Worm (Caenorhabditis elegans) whole organism, young adult: ENCODE data around the gene ins-21.

Source experiments
- B0261.1 ChIP-seq: sonication (generic microtip); optimal IDR thresholded peaks from 2 replicates; lab custom pipeline; 2016; ENCODE audit warnings: mild to moderate bottlenecking, missing genetic modification characterization, moderate library complexity, missing compliant biosample characterization
- F22D6.2 ChIP-seq: sonication (generic microtip); optimal IDR thresholded peaks from 2 replicates; lab custom pipeline; 2016; ENCODE audit warnings: mild to moderate bottlenecking, missing genetic modification characterization, missing compliant biosample characterization
- F49E8.2 ChIP-seq: sonication (generic microtip); optimal IDR thresholded peaks from 3 replicates; lab custom pipeline; 2017; ENCODE audit warnings: missing genetic modification characterization, mild to moderate bottlenecking, missing compliant biosample characterization, antibody characterized with exemption, moderate library complexity; ENCODE audit not compliant: insufficient read depth
- F52B5.7 ChIP-seq: sonication (generic microtip); optimal IDR thresholded peaks from 2 replicates; lab custom pipeline; 2016; ENCODE audit warnings: mild to moderate bottlenecking, missing genetic modification characterization, missing compliant biosample characterization
- F55B11.4 ChIP-seq: sonication (generic microtip); optimal IDR thresholded peaks from 2 replicates; lab custom pipeline; 2016; ENCODE audit warnings: missing compliant biosample characterization, missing genetic modification characterization, borderline replicate concordance; ENCODE audit not compliant: insufficient read depth
- F57A8.1 ChIP-seq: fragments of 200-800 bp; sonication (Bioruptor generic); optimal IDR thresholded peaks from 2 replicates; lab custom pipeline; 2018; ENCODE audit warnings: mild to moderate bottlenecking, missing genetic modification characterization, moderate library complexity, missing compliant biosample characterization
- K12H6.12 ChIP-seq: fragments of 200-800 bp; sonication (Bioruptor generic); optimal IDR thresholded peaks from 2 replicates; lab custom pipeline; 2018; ENCODE audit warnings: mild to moderate bottlenecking, missing genetic modification characterization, missing compliant biosample characterization
- T07F8.4 ChIP-seq: sonication (generic microtip); optimal IDR thresholded peaks from 2 replicates; lab custom pipeline; 2016; ENCODE audit warnings: mild to moderate bottlenecking, missing genetic modification characterization, moderate library complexity, missing compliant biosample characterization
- T26A5.8 ChIP-seq: sonication (generic microtip); optimal IDR thresholded peaks from 2 replicates; lab custom pipeline; 2016; ENCODE audit warnings: missing genetic modification characterization, missing compliant biosample characterization
- Y56A3A.18 ChIP-seq: fragments of 200-800 bp; sonication (Bioruptor generic); IDR thresholded peaks from 2 replicates; pipeline ENCODE4 v1.3.6; 2022; ENCODE audit warnings: missing genetic modification reagents, missing genetic modification characterization, missing compliant biosample characterization
- Y67H2A.10 ChIP-seq: fragments of 200-800 bp; sonication (Bioruptor generic); conservative IDR thresholded peaks from 2 replicates; pipeline ENCODE4 v1.3.6; 2022; ENCODE audit warnings: missing genetic modification reagents, missing genetic modification characterization, missing compliant biosample characterization
- akir-1 ChIP-seq: fragments of 200-800 bp; sonication (Bioruptor generic); optimal IDR thresholded peaks from 2 replicates; lab custom pipeline; 2018; ENCODE audit warnings: mild to moderate bottlenecking, missing genetic modification characterization, moderate library complexity, missing compliant biosample characterization
- aptf-2 ChIP-seq: fragments of 200-800 bp; sonication (Bioruptor generic); conservative IDR thresholded peaks from 2 replicates; pipeline ENCODE4 v1.3.6; 2022; ENCODE audit warnings: missing genetic modification reagents, missing genetic modification characterization, missing compliant biosample characterization
- attf-5 ChIP-seq: fragments of 200-800 bp; sonication (Bioruptor generic); optimal IDR thresholded peaks from 2 replicates; lab custom pipeline; 2018; ENCODE audit warnings: mild to moderate bottlenecking, missing genetic modification characterization, missing compliant biosample characterization
- cebp-2 ChIP-seq: fragments of 200-800 bp; sonication (Bioruptor generic); IDR thresholded peaks from 2 replicates; pipeline ENCODE4 v1.3.6; 2022; ENCODE audit warnings: missing genetic modification characterization, missing compliant biosample characterization
- ceh-100 ChIP-seq: fragments of 200-800 bp; sonication (Bioruptor generic); IDR thresholded peaks from 2 replicates; pipeline ENCODE4 v1.3.6; 2022; ENCODE audit warnings: missing genetic modification reagents, missing genetic modification characterization, missing compliant biosample characterization
- dpff-1 ChIP-seq: sonication (generic microtip); optimal IDR thresholded peaks from 2 replicates; lab custom pipeline; 2017; ENCODE audit warnings: mild to moderate bottlenecking, missing genetic modification characterization, missing compliant biosample characterization
- egl-18 ChIP-seq: fragments of 200-800 bp; sonication (Bioruptor generic); IDR thresholded peaks from 2 replicates; pipeline ENCODE4 v1.3.6; 2022; ENCODE audit warnings: missing genetic modification reagents, missing genetic modification characterization, missing compliant biosample characterization
- egrh-3 ChIP-seq: fragments of 200-800 bp; sonication (Bioruptor generic); IDR thresholded peaks from 2 replicates; pipeline ENCODE4 v1.3.6; 2022; ENCODE audit warnings: missing genetic modification reagents, missing genetic modification characterization, missing compliant biosample characterization
- ets-4 ChIP-seq: fragments of 200-800 bp; sonication (Bioruptor generic); optimal IDR thresholded peaks from 2 replicates; lab custom pipeline; 2018; ENCODE audit warnings: mild to moderate bottlenecking, missing genetic modification characterization, missing compliant biosample characterization
- fkh-3 ChIP-seq: sonication (generic microtip); optimal IDR thresholded peaks from 2 replicates; lab custom pipeline; 2016; ENCODE audit warnings: mild to moderate bottlenecking, missing genetic modification characterization, missing compliant biosample characterization
- hlh-12 ChIP-seq: sonication (generic microtip); optimal IDR thresholded peaks from 2 replicates; lab custom pipeline; 2016; ENCODE audit warnings: missing genetic modification characterization, missing compliant biosample characterization
- hmg-1.2 ChIP-seq: fragments of 200-800 bp; sonication (Bioruptor generic); IDR thresholded peaks from 2 replicates; pipeline ENCODE4 v1.3.6; 2022; ENCODE audit warnings: missing genetic modification reagents, missing genetic modification characterization, missing compliant biosample characterization
- let-607 ChIP-seq, 2 experiments: fragments of 200-800 bp in 1 of 2; sonication (Bioruptor generic) in 1 of 2; sonication (generic microtip) in 1 of 2; optimal IDR thresholded peaks; 2 replicates each; lab custom pipeline; 2016 to 2018; ENCODE audit warnings: mild to moderate bottlenecking in 2 of 2, missing compliant biosample characterization in 2 of 2, missing genetic modification characterization in 2 of 2, moderate library complexity in 2 of 2, missing genotype in 1 of 2
- lsl-1 ChIP-seq: fragments of 200-800 bp; sonication (Bioruptor generic); optimal IDR thresholded peaks from 2 replicates; lab custom pipeline; 2018; ENCODE audit warnings: mild to moderate bottlenecking, missing genetic modification characterization, moderate library complexity, missing compliant biosample characterization
- madf-10 ChIP-seq: sonication (generic microtip); optimal IDR thresholded peaks from 2 replicates; lab custom pipeline; 2016; ENCODE audit warnings: mild to moderate bottlenecking, missing genetic modification characterization, missing compliant biosample characterization
- madf-8 ChIP-seq: fragments of 200-800 bp; sonication (Bioruptor generic); conservative IDR thresholded peaks from 2 replicates; pipeline ENCODE4 v1.3.6; 2022; ENCODE audit warnings: missing genetic modification reagents, missing genetic modification characterization, missing compliant biosample characterization
- mes-4 ChIP-seq: sonication (generic microtip); optimal IDR thresholded peaks from 2 replicates; lab custom pipeline; 2016; ENCODE audit warnings: missing genotype, missing genetic modification characterization, missing compliant biosample characterization
- nfyb-1 ChIP-seq: fragments of 200-800 bp; sonication (Bioruptor generic); IDR thresholded peaks from 2 replicates; pipeline ENCODE4 v1.3.6; 2022; ENCODE audit warnings: missing genetic modification reagents, missing genetic modification characterization, missing compliant biosample characterization
- nhr-179 ChIP-seq: sonication (generic microtip); optimal IDR thresholded peaks from 2 replicates; lab custom pipeline; 2016; ENCODE audit warnings: mild to moderate bottlenecking, missing genetic modification characterization, missing compliant biosample characterization
- repo-1 ChIP-seq: sonication (generic microtip); optimal IDR thresholded peaks from 2 replicates; lab custom pipeline; 2017; ENCODE audit warnings: mild to moderate bottlenecking, missing genetic modification characterization, missing compliant biosample characterization
- sdz-38 ChIP-seq: sonication (generic microtip); optimal IDR thresholded peaks from 2 replicates; lab custom pipeline; 2016; ENCODE audit warnings: missing genotype, missing genetic modification characterization, missing compliant biosample characterization
- sea-2 ChIP-seq: fragments of 200-800 bp; sonication (Bioruptor generic); IDR thresholded peaks from 2 replicates; pipeline ENCODE4 v1.3.6; 2022; ENCODE audit warnings: missing genetic modification characterization, missing compliant biosample characterization
- snpc-1.1 ChIP-seq: sonication (generic microtip); optimal IDR thresholded peaks from 2 replicates; lab custom pipeline; 2017; ENCODE audit warnings: missing genetic modification characterization, mild to moderate bottlenecking, missing compliant biosample characterization, antibody characterized with exemption, moderate library complexity, missing genotype, missing genetic modification reagents; ENCODE audit not compliant: insufficient read depth
- snpc-1.3 ChIP-seq: sonication (generic microtip); optimal IDR thresholded peaks from 2 replicates; lab custom pipeline; 2017; ENCODE audit warnings: missing genetic modification characterization, mild to moderate bottlenecking, missing compliant biosample characterization, antibody characterized with exemption, moderate library complexity, missing genotype, missing genetic modification reagents; ENCODE audit not compliant: insufficient read depth
- snpc-4 ChIP-seq, 5 experiments: fragments of 150-350 bp in 1 of 5; sonication (generic microtip) in 4 of 5; optimal IDR thresholded peaks; 2 replicates each; lab custom pipeline; 2014 to 2018; ENCODE audit warnings: missing genetic modification characterization in 5 of 5, missing biosample characterization in 3 of 5, antibody characterized with exemption in 2 of 5, mild to moderate bottlenecking in 2 of 5, missing compliant biosample characterization in 2 of 5, missing genotype in 2 of 5, moderate library complexity in 2 of 5, missing genetic modification reagents in 1 of 5
- somi-1 ChIP-seq: fragments of 200-800 bp; sonication (Bioruptor generic); optimal IDR thresholded peaks from 2 replicates; lab custom pipeline; 2018; ENCODE audit warnings: mild to moderate bottlenecking, missing genetic modification characterization, missing compliant biosample characterization
- tlf-1 ChIP-seq: fragments of 200-800 bp; sonication (Bioruptor generic); optimal IDR thresholded peaks from 2 replicates; lab custom pipeline; 2018; ENCODE audit warnings: mild to moderate bottlenecking, missing genetic modification characterization, missing compliant biosample characterization
- ztf-22 ChIP-seq: fragments of 200-800 bp; sonication (Bioruptor generic); optimal IDR thresholded peaks from 2 replicates; lab custom pipeline; 2018; ENCODE audit warnings: mild to moderate bottlenecking, missing genetic modification characterization, moderate library complexity, missing compliant biosample characterization
- ztf-26 ChIP-seq: sonication (generic microtip); optimal IDR thresholded peaks from 2 replicates; lab custom pipeline; 2017; ENCODE audit warnings: missing genetic modification characterization, missing compliant biosample characterization
- ztf-28 ChIP-seq: fragments of 200-800 bp; sonication (Bioruptor generic); IDR thresholded peaks from 2 replicates; pipeline ENCODE4 v1.3.6; 2022; ENCODE audit warnings: missing genetic modification reagents, missing genetic modification characterization, missing compliant biosample characterization

The ins-21 gene

ce11 chrIII:9997890-9998289, 25.7 kb upstream of the ins-21 start, which contains the start of gene pqn-8:
Gene pqn-8 (minus strand): TSS chrIII:9997990.
- TF ChIP-seq F22D6.2 (tag; lab: Kevin White, UChicago): no peak
- TF ChIP-seq egl-18 (GFP tag; lab: Robert Waterston, UW): no peak
- no peak for TF ChIP-seq fkh-3 (tag; lab: Kevin White, UChicago)
- TF ChIP-seq mes-4 (tag; lab: Kevin White, UChicago): no peak
- no peak for TF ChIP-seq K12H6.12 (tag; lab: Kevin White, UChicago)
- no peak for TF ChIP-seq F57A8.1 (GFP tag; lab: Kevin White, UChicago)
- no peak for TF ChIP-seq B0261.1
- TF ChIP-seq snpc-1.1 (tag; lab: Kevin White, UChicago): no peak
- TF ChIP-seq akir-1 (GFP tag; lab: Kevin White, UChicago): no peak
- no peak for TF ChIP-seq F55B11.4 (tag; lab: Kevin White, UChicago)
- TF ChIP-seq T26A5.8 (tag; lab: Kevin White, UChicago): no peak
- TF ChIP-seq dpff-1 (tag; lab: Kevin White, UChicago): no peak
- TF ChIP-seq sdz-38 (tag; lab: Kevin White, UChicago): no peak
- TF ChIP-seq hmg-1.2: no peak
- no peak for TF ChIP-seq sea-2 (GFP tag; lab: Robert Waterston, UW)
- TF ChIP-seq F52B5.7 (tag; lab: Kevin White, UChicago): no peak
- TF ChIP-seq egrh-3 (GFP tag; lab: Robert Waterston, UW): no peak
- no peak for TF ChIP-seq nhr-179 (tag; lab: Kevin White, UChicago)
- TF ChIP-seq attf-5 (GFP tag; lab: Kevin White, UChicago): no peak
- no peak for TF ChIP-seq ets-4 (GFP tag; lab: Kevin White, UChicago)
- TF ChIP-seq, all 124 proteins: peak for 0

ce11 chrIII:9999235-9999634, 24.3 kb upstream of the ins-21 start, which contains the start of gene C05B5.17:
Gene C05B5.17 (minus strand): TSS chrIII:9999335.
- TF ChIP-seq Y67H2A.10 (GFP tag; lab: Robert Waterston, UW): no peak
- TF ChIP-seq repo-1 (tag; lab: Kevin White, UChicago): no peak
- TF ChIP-seq ceh-100 (GFP tag; lab: Robert Waterston, UW): no peak
- no peak for TF ChIP-seq let-607 (tag; optimal IDR thresholded peaks at IDR 0.05; lab: Kevin White, UChicago)

- TF ChIP-seq ztf-28 (GFP tag; lab: Robert Waterston, UW) (no peak), tlf-1 (GFP tag; lab: Kevin White, UChicago) (no peak), madf-10 (tag; lab: Kevin White, UChicago) (no peak), somi-1 (GFP tag; lab: Kevin White, UChicago) (no peak), akir-1 (GFP tag; lab: Kevin White, UChicago) (no peak), F49E8.2 (no peak), snpc-4 (GFP tag; optimal IDR thresholded peaks at IDR 0.05; lab: Kevin White, UChicago) (no peak), snpc-4 (tag; optimal IDR thresholded peaks at IDR 0.05; lab: Kevin White, UChicago) (no peak), ztf-26 (tag; lab: Kevin White, UChicago) (no peak), Y56A3A.18 (GFP tag; lab: Robert Waterston, UW) (no peak), madf-8 (no peak), ztf-22 (GFP tag; lab: Kevin White, UChicago) (no peak), cebp-2 (GFP tag; lab: Robert Waterston, UW) (no peak), nfyb-1 (GFP tag; lab: Robert Waterston, UW) (no peak), aptf-2 (GFP tag; lab: Robert Waterston, UW) (no peak), snpc-1.3 (tag; lab: Kevin White, UChicago) (no peak), T07F8.4 (tag; lab: Kevin White, UChicago) (no peak), hlh-12 (tag; lab: Kevin White, UChicago) (no peak), lsl-1 (GFP tag; lab: Kevin White, UChicago) (no peak)
Measured at ce11 chrIII:10000428-10000827, 23.1 kb upstream of the ins-21 start, which contains the start of gene C05B5.2. Gene C05B5.2 (minus strand): TSS chrIII:10000528.
